Fruit fly (Drosophila melanogaster): ENCODE measurements around the gene eff.

dm6 chr3R:14703302-14704192 lies 37.6 kb downstream of the eff start:
- TF ChIP-seq ranshi (GFP tag; IDR thresholded peaks at IDR 0.05) (no peak), CG2116 (GFP tag; optimal IDR thresholded peaks at IDR 0.05) (no peak), Dek (tag; optimal IDR thresholded peaks at IDR 0.05) (no peak), abd-A (tag; optimal IDR thresholded peaks at IDR 0.05) (no peak), hth (optimal IDR thresholded peaks at IDR 0.05) (no peak), ewg (GFP tag; optimal IDR thresholded peaks at IDR 0.05) (no peak), CrebB (tag; optimal IDR thresholded peaks at IDR 0.05) (no peak), Sox100B (GFP tag; optimal IDR thresholded peaks at IDR 0.05) (no peak), CG13287 (GFP tag; IDR thresholded peaks at IDR 0.05; ENCODE audit: partially characterized antibody) (no peak), ind (GFP tag; optimal IDR thresholded peaks at IDR 0.05) (no peak)

Measured in whole organism, embryonic.